Fruit fly (Drosophila melanogaster) whole organism, pupa: Measurements from ENCODE around the gene mew.

ENCODE experiments used
- CG10348 ChIP-seq: fragments of 200-800 bp; sonication (Bioruptor generic); IDR thresholded peaks from 2 replicates; pipeline ENCODE4 v1.3.6; 2022; ENCODE audit warnings: missing biosample characterization, missing genetic modification characterization
- CG12605 ChIP-seq: fragments of 200-800 bp; sonication (Bioruptor generic); IDR thresholded peaks from 2 replicates; pipeline ENCODE4 v1.3.6; 2022; ENCODE audit warnings: missing biosample characterization, missing genetic modification characterization
- CG13204 ChIP-seq: fragments of 200-800 bp; sonication (Bioruptor generic); optimal IDR thresholded peaks from 2 replicates; lab custom pipeline; 2018; ENCODE audit warnings: missing biosample characterization, mild to moderate bottlenecking, missing genetic modification characterization, moderate library complexity
- CG14655 ChIP-seq: fragments of 200-800 bp; sonication (Bioruptor generic); optimal IDR thresholded peaks from 3 replicates; lab custom pipeline; 2017; ENCODE audit warnings: mild to moderate bottlenecking, missing biosample characterization, missing genetic modification reagents, missing genetic modification characterization
- CG15710 ChIP-seq: fragments of 200-800 bp; sonication (Bioruptor generic); optimal IDR thresholded peaks from 2 replicates; lab custom pipeline; 2018; ENCODE audit warnings: missing biosample characterization, mild to moderate bottlenecking, missing genetic modification characterization, moderate library complexity
- CG17806 ChIP-seq: fragments of 200-800 bp; sonication (Bioruptor generic); optimal IDR thresholded peaks from 2 replicates; lab custom pipeline; 2018; ENCODE audit warnings: missing biosample characterization, mild to moderate bottlenecking, missing genetic modification characterization, moderate library complexity
- CG32121 ChIP-seq: fragments of 200-800 bp; sonication (Bioruptor generic); IDR thresholded peaks from 2 replicates; pipeline ENCODE4 v1.3.6; 2022; ENCODE audit warnings: missing biosample characterization, missing genetic modification characterization
- CG34367 ChIP-seq: fragments of 200-800 bp; sonication (Bioruptor generic); optimal IDR thresholded peaks from 2 replicates; lab custom pipeline; 2018; ENCODE audit warnings: missing biosample characterization, mild to moderate bottlenecking, missing genetic modification characterization
- CG4496 ChIP-seq: fragments of 200-800 bp; sonication (Bioruptor generic); IDR thresholded peaks from 3 replicates; pipeline ENCODE4 v1.3.6; 2022; ENCODE audit warnings: missing biosample characterization, missing genetic modification characterization
- CG8159 ChIP-seq: fragments of 200-800 bp; sonication (Bioruptor generic); optimal IDR thresholded peaks from 3 replicates; lab custom pipeline; 2018; ENCODE audit warnings: missing biosample characterization, mild to moderate bottlenecking, missing genetic modification characterization, moderate library complexity
- CG8301 ChIP-seq: fragments of 200-800 bp; sonication (Bioruptor generic); optimal IDR thresholded peaks from 2 replicates; lab custom pipeline; 2018; ENCODE audit warnings: missing biosample characterization, mild to moderate bottlenecking, missing genetic modification characterization
- CG9948 ChIP-seq: fragments of 200-800 bp; sonication (Bioruptor generic); optimal IDR thresholded peaks from 2 replicates; lab custom pipeline; 2018; ENCODE audit warnings: missing biosample characterization, mild to moderate bottlenecking, missing genetic modification characterization, moderate library complexity
- D1 ChIP-seq: fragments of 200-800 bp; sonication (Bioruptor generic); optimal IDR thresholded peaks from 2 replicates; lab custom pipeline; 2018; ENCODE audit warnings: missing biosample characterization, mild to moderate bottlenecking, missing genetic modification characterization, moderate library complexity
- EcR ChIP-seq: fragments of 200-800 bp; sonication (Bioruptor generic); optimal IDR thresholded peaks from 3 replicates; lab custom pipeline; 2019; ENCODE audit warnings: missing biosample characterization, missing genetic modification characterization, mild to moderate bottlenecking, moderate library complexity, missing genetic modification reagents
- Ets98B ChIP-seq: fragments of 200-800 bp; sonication (Bioruptor generic); IDR thresholded peaks from 2 replicates; pipeline ENCODE4 v1.3.6; 2022; ENCODE audit warnings: missing biosample characterization, missing genetic modification characterization
- Pif1A ChIP-seq: fragments of 200-800 bp; sonication (Bioruptor generic); optimal IDR thresholded peaks from 3 replicates; lab custom pipeline; 2016; ENCODE audit warnings: missing biosample characterization, missing genetic modification characterization
- Pif1B ChIP-seq: fragments of 200-800 bp; sonication (Bioruptor generic); optimal IDR thresholded peaks from 3 replicates; lab custom pipeline; 2016; ENCODE audit warnings: missing biosample characterization, missing genetic modification characterization
- Snoo ChIP-seq: fragments of 200-800 bp; sonication (Bioruptor generic); optimal IDR thresholded peaks from 3 replicates; lab custom pipeline; 2017; ENCODE audit warnings: missing biosample characterization, mild to moderate bottlenecking, missing genetic modification characterization, inconsistent platforms
- fd96Ca ChIP-seq: fragments of 200-800 bp; sonication (Bioruptor generic); IDR thresholded peaks from 3 replicates; pipeline ENCODE4 v1.3.6; 2022; ENCODE audit warnings: missing biosample characterization, missing genetic modification characterization
- gl ChIP-seq: fragments of 200-800 bp; sonication (Bioruptor generic); optimal IDR thresholded peaks from 2 replicates; lab custom pipeline; 2018; ENCODE audit warnings: missing biosample characterization, mild to moderate bottlenecking, missing genetic modification characterization
- rn ChIP-seq: fragments of 200-800 bp; sonication (Bioruptor generic); IDR thresholded peaks from 2 replicates; pipeline ENCODE4 v1.3.6; 2022; ENCODE audit warnings: missing biosample characterization, missing genetic modification characterization

The mew gene

DNA sequence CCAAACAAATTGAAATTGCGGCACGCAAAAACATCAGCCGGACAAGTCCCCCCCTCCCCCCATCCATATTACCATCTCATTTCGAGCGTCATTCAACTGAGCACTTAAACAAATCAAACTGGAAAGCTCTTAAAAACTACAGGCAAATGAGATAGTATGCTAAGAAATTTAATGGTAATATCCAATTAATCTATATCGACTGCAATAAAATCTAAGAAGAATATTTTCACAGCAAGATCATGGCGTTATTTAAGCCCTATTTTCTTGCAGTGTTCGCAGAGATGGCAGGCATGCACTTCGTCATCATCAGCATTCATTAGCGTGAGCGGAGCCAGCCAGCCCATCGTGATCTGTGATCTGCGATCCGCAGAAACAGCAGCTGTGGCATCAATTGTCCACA is 13.8 kb downstream of the mew start:
- TF ChIP-seq fd96Ca (peak; percentile 61), CG17806 (tag; lab: Kevin White, UChicago) (peak; percentile 82), CG8159 (tag; lab: Kevin White, UChicago) (peak; percentile 82), CG9948 (tag; lab: Kevin White, UChicago) (peak; percentile 73), gl (peak; percentile 36), CG8301 (tag; lab: Kevin White, UChicago) (peak; percentile 67), CG14655 (GFP tag; lab: Kevin White, UChicago) (peak; percentile 74), CG13204 (GFP tag; lab: Kevin White, UChicago) (peak; percentile 10), Snoo (tag; lab: Kevin White, UChicago) (peak; percentile 63), Ets98B (GFP tag; lab: Robert Waterston, UW) (peak; percentile 58), EcR (no peak), CG34367 (tag; lab: Kevin White, UChicago) (peak; percentile 78), Pif1A (GFP tag; lab: Kevin White, UChicago) (peak; percentile 81), Pif1B (GFP tag; lab: Kevin White, UChicago) (peak; percentile 82), CG12605 (GFP tag; lab: Robert Waterston, UW) (peak; percentile 38; the same call in 1 of the 2 replicates), rn (GFP tag; lab: Robert Waterston, UW) (0 out of 2 replicates have a peak, but pooled peaks have one; percentile 25), D1 (peak; percentile 54), CG4496 (GFP tag; lab: Robert Waterston, UW) (peak; percentile 75; the same call in 2 of the 3 replicates), CG32121 (peak; percentile 40; the same call in 1 of the 2 replicates), CG15710 (peak; percentile 80), CG10348 (GFP tag; lab: Robert Waterston, UW) (no peak)

DNA sequence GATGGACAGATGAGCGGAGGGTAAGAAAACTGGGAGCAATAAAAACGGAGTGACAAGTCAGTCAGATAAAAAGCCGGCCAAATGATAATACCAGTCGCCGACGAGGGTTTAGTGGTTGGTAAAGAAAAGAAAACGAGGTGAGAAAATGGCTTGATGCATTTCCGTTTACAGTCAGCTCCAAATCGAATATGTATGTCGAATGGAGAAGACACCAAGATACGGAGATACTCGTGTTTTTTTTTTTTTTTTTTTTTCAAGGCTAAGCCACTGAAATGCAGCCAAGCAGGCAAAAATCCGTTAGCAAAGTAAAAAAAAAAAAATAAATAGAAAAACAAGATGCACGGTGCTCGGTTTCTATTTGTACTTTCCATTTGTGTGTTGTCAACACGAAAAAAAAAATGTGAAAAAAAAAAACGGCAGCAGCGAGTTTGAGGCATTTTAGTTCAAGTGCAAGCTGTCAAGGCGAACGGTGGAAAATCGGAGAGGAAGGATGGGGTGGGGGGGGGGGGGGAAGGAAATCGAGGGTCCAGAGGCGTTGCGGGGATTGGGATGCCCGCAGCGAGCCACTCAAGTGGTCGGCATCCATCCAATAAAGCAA is 14.5 kb downstream of the mew start:
- no peak for TF ChIP-seq EcR
- no peak for TF ChIP-seq gl
- TF ChIP-seq D1, result no peak
- no peak for TF ChIP-seq rn (GFP tag; lab: Robert Waterston, UW)
- no peak for TF ChIP-seq CG13204 (GFP tag; lab: Kevin White, UChicago)
- TF ChIP-seq Snoo (tag; lab: Kevin White, UChicago), result no peak
- TF ChIP-seq Pif1A (GFP tag; lab: Kevin White, UChicago), result peak; percentile 16
- peak; percentile 38; the same call in 1 of the 3 replicates for TF ChIP-seq CG4496 (GFP tag; lab: Robert Waterston, UW)
- no peak for TF ChIP-seq CG10348 (GFP tag; lab: Robert Waterston, UW)
- no peak for TF ChIP-seq Ets98B (GFP tag; lab: Robert Waterston, UW)
- 0 out of 3 replicates have a peak, but pooled peaks have one; percentile 22 for TF ChIP-seq fd96Ca
- TF ChIP-seq CG9948 (tag; lab: Kevin White, UChicago), result no peak
- no peak for TF ChIP-seq CG32121
- TF ChIP-seq CG14655 (GFP tag; lab: Kevin White, UChicago), result no peak
- no peak for TF ChIP-seq CG15710
- TF ChIP-seq CG12605 (GFP tag; lab: Robert Waterston, UW), result peak; percentile 38
- no peak for TF ChIP-seq CG8301 (tag; lab: Kevin White, UChicago)
- no peak for TF ChIP-seq CG17806 (tag; lab: Kevin White, UChicago)
- TF ChIP-seq CG34367 (tag; lab: Kevin White, UChicago), result no peak
- no peak for TF ChIP-seq Pif1B (GFP tag; lab: Kevin White, UChicago)
- peak; percentile 2 for TF ChIP-seq CG8159 (tag; lab: Kevin White, UChicago)

DNA sequence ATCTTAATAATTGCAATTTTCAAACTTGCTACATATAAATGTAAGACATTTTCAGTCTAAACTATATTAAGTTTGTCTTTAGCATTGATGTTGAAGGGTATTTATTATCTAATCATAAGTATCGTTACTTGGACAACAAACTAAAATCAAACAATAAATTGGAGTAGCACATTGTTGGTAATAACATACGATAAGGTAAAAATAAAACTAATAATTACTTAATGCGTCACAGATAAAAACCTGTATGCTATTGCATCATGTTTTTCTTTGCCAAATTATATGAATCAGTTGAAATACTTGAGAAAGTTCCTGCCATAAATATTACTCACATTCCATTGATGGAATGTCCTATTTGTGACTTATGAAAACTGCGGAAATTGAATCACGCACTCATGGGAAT is 17.5 kb downstream of the mew start:
- TF ChIP-seq CG12605 (GFP tag; lab: Robert Waterston, UW), result no peak
- no peak for TF ChIP-seq CG9948 (tag; lab: Kevin White, UChicago)
- no peak for TF ChIP-seq CG4496 (GFP tag; lab: Robert Waterston, UW)
- TF ChIP-seq CG8159 (tag; lab: Kevin White, UChicago), result no peak
- no peak for TF ChIP-seq CG32121
- no peak for TF ChIP-seq CG10348 (GFP tag; lab: Robert Waterston, UW)
- TF ChIP-seq gl, result no peak
- no peak for TF ChIP-seq fd96Ca
- TF ChIP-seq D1, result no peak
- TF ChIP-seq CG14655 (GFP tag; lab: Kevin White, UChicago), result no peak
- no peak for TF ChIP-seq rn (GFP tag; lab: Robert Waterston, UW)
- TF ChIP-seq CG34367 (tag; lab: Kevin White, UChicago), result no peak

DNA sequence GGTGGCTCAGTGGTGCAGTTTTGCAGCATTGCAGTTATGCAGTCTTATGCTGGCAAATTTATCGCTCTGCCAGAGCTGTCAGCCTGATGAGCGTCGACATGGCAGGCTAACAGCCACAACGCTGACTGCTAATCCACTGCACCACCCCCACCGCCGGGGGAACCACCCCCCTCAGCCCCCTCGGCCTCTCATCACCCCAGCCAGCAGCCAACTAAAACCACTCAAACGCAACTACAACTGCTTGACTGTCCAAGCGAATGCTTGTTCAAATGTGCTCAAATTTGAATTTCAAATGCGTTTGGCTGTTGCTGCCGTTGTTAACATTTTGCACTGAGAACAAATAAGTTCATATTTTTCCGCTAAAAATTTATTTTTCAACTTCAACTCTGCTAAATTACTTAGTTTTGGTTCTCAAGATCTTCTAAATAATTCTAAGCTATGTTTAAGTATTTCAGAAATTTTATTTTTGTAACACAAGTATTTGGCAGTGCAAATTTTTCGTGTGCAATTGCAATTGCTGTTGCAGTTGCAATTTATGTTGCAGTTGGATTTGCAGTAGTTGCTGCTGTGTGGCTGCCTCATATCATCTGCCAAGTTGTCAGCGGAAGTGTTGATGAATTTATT is 19.9 kb downstream of the mew start:
- TF ChIP-seq CG13204 (GFP tag; lab: Kevin White, UChicago) (no peak), CG32121 (peak; percentile 93), CG17806 (tag; lab: Kevin White, UChicago) (peak; percentile 50), CG14655 (GFP tag; lab: Kevin White, UChicago) (peak; percentile 81), Snoo (tag; lab: Kevin White, UChicago) (peak; percentile 11), Pif1A (GFP tag; lab: Kevin White, UChicago) (peak; percentile 60), CG8301 (tag; lab: Kevin White, UChicago) (peak; percentile 84), D1 (no peak), fd96Ca (peak; percentile 71), CG15710 (peak; percentile 12), CG4496 (GFP tag; lab: Robert Waterston, UW) (peak; percentile 90), rn (GFP tag; lab: Robert Waterston, UW) (peak; percentile 42; the same call in 1 of the 2 replicates), Ets98B (GFP tag; lab: Robert Waterston, UW) (peak; percentile 89), Pif1B (GFP tag; lab: Kevin White, UChicago) (peak; percentile 40), CG10348 (GFP tag; lab: Robert Waterston, UW) (0 out of 2 replicates have a peak, but pooled peaks have one; percentile 25), CG8159 (tag; lab: Kevin White, UChicago) (peak; percentile 12), CG12605 (GFP tag; lab: Robert Waterston, UW) (peak; percentile 74), gl (no peak), CG34367 (tag; lab: Kevin White, UChicago) (peak; percentile 7), EcR (no peak), CG9948 (tag; lab: Kevin White, UChicago) (peak; percentile 54)
- TF ChIP-seq, all 21 proteins: peak for 17
